Fruit fly (Drosophila melanogaster): ENCODE measurements around the gene CG43760.

dm6 chr2L:15748261-15748553 is 28.4 kb downstream of the CG43760 start:
- TF ChIP-seq CG1620 (GFP tag; optimal IDR thresholded peaks at IDR 0.05) (no peak), bab1 (GFP tag; optimal IDR thresholded peaks at IDR 0.05) (no peak), cic (GFP tag; optimal IDR thresholded peaks at IDR 0.05) (no peak), ovo (GFP tag; optimal IDR thresholded peaks at IDR 0.05) (no peak), kay (GFP tag; ENCODE audit: borderline replicate concordance) (no peak), CG5204 (GFP tag; optimal IDR thresholded peaks at IDR 0.05) (no peak), Clk (GFP tag; optimal IDR thresholded peaks at IDR 0.05) (no peak), CG11617 (GFP tag; optimal IDR thresholded peaks at IDR 0.05) (no peak), tj (GFP tag; optimal IDR thresholded peaks at IDR 0.05) (no peak)
